Fruit fly (Drosophila melanogaster) whole organism: ENCODE results near the gene Mur18B.

ENCODE experiments used
- CG8478 ChIP-seq: fragments of >200 bp; optimal IDR thresholded peaks from 2 replicates; lab custom pipeline; 2018; ENCODE audit warnings: inconsistent platforms
- Dll ChIP-seq: fragments of >200 bp; optimal IDR thresholded peaks from 2 replicates; lab custom pipeline; 2017
- EcR ChIP-seq, 2 experiments: fragments of >200 bp; optimal IDR thresholded peaks; 2 replicates each; lab custom pipeline; 2017; ENCODE audit warnings: missing biosample characterization in 2 of 2, missing genetic modification characterization in 2 of 2, missing genetic modification reagents in 2 of 2
- pan ChIP-seq: fragments of >200 bp; optimal IDR thresholded peaks from 2 replicates; lab custom pipeline; 2017
- psq ChIP-seq: fragments of >200 bp; optimal IDR thresholded peaks from 2 replicates; lab custom pipeline; 2017
- usp ChIP-seq: fragments of >200 bp; optimal IDR thresholded peaks from 2 replicates; lab custom pipeline; 2017; ENCODE audit warnings: missing biosample characterization, missing genetic modification characterization, mixed read lengths

The Mur18B gene

DNA sequence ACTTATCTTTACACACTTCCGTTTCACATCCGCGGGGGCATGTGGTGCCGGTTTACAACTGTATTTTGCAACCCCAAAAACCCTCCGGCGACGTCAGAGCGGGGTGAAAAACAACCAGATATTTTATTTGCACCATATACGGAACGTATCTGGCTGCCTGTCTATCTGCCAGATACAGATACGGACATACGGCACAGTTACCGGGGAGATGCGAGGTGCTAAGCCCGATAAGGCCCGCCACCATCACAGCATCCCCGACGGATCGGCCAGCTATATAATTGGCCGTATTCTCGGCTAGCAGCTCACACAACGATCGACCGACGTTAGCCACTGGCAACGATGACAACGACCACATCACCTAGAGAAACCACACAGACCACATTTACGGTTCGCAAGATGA, at the start of gene Mur18B:
TSS of gene Mur18B (plus strand) at position 301 of the 400 bp plus-strand sequence.
- TF ChIP-seq CG8478 (lab: Kevin White, UChicago) (no peak), psq (lab: Kevin White, UChicago) (no peak)

DNA sequence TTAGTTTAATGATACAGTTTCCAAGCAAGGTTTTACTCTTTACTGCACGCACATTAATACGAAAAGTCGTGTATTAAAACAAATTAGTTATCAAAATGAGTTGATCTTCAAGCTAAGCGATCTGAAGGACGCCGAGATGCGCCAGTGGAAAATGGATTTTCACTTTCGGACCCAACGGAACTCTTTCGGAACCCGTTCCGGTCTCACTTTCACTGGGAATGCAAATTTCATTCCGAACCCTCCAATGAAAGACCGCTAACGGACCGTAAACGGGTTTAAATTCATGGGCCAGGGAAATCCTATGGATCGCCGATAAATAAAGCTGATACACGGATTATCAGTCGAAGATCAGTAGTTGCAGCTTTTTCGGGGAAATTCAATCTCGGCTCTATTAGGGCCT, 49.6 kb upstream of the Mur18B start:
- TF ChIP-seq usp (GFP tag; lab: Kevin White, UChicago), result no peak
- no peak for TF ChIP-seq pan (lab: Kevin White, UChicago)
- no peak for TF ChIP-seq Dll (lab: Kevin White, UChicago)
- no peak for TF ChIP-seq CG8478 (lab: Kevin White, UChicago)
- no peak for TF ChIP-seq psq (lab: Kevin White, UChicago)

DNA sequence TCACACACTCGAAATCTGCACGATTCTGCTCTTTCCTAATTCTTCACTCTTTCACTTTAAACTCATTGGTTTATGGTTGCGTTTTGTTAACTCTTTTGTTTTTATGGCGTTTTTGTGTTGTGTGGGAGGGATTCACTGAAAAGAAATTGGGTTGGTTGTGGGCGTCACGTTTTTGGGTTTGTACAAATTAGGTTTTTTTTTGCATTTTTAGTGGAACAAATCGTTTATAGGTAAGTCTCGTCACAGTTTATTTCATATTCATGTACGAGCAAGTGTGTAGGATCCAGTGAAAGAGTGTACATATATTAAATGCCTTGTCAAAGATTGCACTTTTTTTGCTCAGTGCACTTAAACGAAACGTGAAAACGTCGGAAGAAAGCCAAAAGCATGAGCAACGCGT, 48.3 kb upstream of the Mur18B start:
- TF ChIP-seq psq (lab: Kevin White, UChicago) (no peak), pan (lab: Kevin White, UChicago) (no peak), usp (GFP tag; lab: Kevin White, UChicago) (no peak), CG8478 (lab: Kevin White, UChicago) (no peak), Dll (lab: Kevin White, UChicago) (no peak), EcR (GFP tag; optimal IDR thresholded peaks at IDR 0.05; lab: Kevin White, UChicago) (no peak)

DNA sequence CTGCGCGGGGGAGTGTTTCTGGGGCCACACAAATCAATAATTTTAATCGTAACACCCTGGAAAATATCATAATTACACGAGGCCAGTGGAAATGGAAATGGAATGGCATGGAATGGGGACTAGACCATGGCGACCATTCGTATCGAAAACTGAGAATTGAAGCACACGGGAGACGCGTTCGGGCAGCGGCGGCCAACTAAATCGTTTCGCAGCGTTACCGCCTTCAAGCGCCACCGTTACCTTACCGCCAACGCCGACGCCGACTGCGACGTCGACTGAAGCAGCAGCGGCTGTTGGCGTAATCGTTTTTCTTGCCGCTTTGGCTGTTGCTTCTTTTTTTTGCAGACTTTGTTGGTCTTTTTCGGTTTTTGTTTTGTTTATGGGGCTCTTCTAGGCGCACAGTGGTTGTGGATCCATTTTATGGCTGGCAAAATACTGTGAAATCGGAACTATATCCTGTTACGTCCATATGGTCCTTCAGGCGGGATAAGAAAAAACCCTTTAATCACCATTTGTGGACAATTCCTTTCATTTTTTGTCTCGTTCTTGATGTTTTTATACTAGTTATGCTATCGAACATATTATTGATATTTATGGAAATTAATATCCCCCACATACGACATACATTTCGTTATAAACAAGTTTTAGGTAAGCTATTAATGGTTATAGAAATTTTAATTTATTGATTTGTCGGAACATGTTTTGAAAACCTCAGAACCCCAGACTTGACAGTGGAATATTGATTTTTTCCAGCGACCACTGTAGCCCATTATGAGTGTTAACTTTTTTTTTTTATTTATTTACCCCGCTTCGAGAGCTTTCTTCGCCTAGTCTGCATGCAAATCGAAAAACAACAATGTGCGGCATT, 47.7 kb upstream of the Mur18B start:
- TF ChIP-seq Dll (lab: Kevin White, UChicago), result no peak
- TF ChIP-seq EcR (GFP tag; optimal IDR thresholded peaks at IDR 0.05; lab: Kevin White, UChicago), result no peak
- TF ChIP-seq psq (lab: Kevin White, UChicago), result no peak
- no peak for TF ChIP-seq CG8478 (lab: Kevin White, UChicago)
- TF ChIP-seq pan (lab: Kevin White, UChicago), result no peak
- TF ChIP-seq usp (GFP tag; lab: Kevin White, UChicago), result no peak

DNA sequence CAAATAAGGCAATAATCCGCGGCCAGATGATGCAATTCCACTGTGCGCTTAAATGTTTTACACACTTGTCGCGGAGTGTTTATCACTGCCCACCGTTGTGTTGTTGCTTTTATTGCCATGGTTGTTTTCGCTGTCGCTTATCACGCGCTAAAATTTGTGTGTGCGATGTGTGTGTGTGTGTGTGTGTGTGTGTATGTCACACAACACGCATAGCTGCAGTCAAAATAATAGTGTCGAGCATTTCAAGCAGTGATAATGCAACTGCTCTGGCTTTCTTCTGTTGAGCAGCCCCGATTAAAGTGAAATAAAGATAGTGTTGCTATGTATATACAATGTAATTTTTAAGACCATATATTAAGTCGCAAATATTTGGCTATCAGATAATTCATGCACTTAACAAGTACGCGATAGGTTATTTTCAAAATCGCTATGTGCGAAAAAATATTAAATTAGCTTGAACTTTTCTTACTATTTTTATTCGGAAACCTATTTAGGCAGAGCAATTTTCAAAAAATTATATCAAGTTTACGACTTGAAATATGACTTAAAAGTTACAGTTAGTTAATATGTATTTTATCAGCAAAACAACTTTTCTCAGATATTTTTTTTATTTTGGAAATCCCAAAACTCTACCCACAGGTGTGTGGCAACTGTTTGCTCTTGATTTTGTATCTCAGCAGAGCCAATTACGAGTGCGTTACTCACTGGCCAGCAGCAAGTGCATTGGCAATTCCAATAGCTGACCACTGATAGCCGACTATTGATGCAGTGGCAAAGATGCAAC, 46.7 kb upstream of the Mur18B start:
- TF ChIP-seq EcR (GFP tag; optimal IDR thresholded peaks at IDR 0.05; lab: Kevin White, UChicago) (no peak), psq (lab: Kevin White, UChicago) (no peak), pan (lab: Kevin White, UChicago) (no peak), CG8478 (lab: Kevin White, UChicago) (no peak), Dll (lab: Kevin White, UChicago) (no peak), usp (GFP tag; lab: Kevin White, UChicago) (no peak)

DNA sequence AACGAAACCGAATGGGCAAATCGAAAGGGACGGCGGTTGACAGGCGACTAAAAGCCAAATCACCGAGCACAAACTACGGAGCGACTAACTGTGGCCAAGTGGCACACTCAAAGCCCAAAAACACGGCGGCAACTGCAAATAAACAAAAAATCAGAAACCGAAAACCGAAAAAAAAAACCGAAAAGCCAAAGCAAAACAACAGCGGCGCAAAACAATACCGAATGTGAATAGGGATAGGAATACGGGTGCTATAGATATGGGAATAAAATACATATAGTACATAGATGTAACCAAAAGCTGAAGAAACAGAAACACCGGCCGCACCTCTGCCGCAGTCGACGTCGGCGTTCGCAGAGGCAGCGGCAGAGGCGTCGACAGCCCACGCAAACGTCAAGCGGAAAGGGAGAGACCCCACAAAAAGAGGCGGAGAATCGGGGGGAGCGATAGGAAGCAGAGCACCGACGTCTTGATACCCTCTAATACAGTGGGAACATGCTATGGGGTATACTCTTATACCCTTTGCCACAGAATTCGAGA, 46.0 kb upstream of the Mur18B start, which contains the start of gene RhoGAP18B:
TSS of gene RhoGAP18B (minus strand) at position 51 of the 537 bp plus-strand sequence.
- no peak for TF ChIP-seq pan (lab: Kevin White, UChicago)
- no peak for TF ChIP-seq usp (GFP tag; lab: Kevin White, UChicago)
- TF ChIP-seq Dll (lab: Kevin White, UChicago), result no peak
- TF ChIP-seq psq (lab: Kevin White, UChicago), result no peak
- no peak for TF ChIP-seq CG8478 (lab: Kevin White, UChicago)
- TF ChIP-seq EcR (GFP tag; optimal IDR thresholded peaks at IDR 0.05; lab: Kevin White, UChicago), result no peak

DNA sequence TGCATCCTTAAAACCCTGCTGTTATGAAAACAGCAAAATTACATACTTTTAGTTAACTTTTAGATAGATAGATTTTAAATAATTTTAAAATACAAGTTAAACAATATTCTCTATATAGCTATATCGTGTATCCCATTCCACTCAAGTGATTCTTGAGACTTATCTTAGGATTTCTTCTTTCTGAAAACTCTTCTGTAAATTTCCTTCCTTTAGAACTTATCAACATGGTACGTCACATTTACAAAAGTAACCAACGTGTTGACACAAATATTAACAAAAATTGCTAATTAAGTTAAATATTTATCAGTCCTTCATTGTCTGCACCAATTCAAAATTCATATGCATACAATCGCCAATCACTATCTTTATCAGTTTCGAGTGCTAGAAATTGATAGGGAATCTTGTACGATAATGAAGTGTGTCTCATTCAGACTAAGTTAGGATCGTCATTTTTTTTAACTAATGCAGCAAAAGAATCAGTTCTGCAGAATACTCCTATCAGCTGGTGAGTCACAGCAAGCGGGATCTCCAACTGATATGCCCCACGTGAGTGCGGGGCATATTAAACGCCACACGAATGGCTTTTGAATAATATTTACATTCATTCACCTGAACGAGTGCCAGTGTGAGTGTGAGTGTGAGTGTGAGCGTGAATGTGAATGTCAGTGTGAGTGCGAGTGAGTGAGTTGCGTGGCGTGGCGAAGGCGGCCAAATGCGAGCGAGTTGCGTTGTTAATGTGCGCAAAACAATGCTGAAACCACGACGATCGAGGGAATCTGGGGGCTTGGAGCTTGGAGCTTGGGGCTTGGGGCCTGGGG, 45.3 kb upstream of the Mur18B start:
- TF ChIP-seq EcR (GFP tag; optimal IDR thresholded peaks at IDR 0.05; lab: Kevin White, UChicago) (no peak), pan (lab: Kevin White, UChicago) (peak; percentile 84)

DNA sequence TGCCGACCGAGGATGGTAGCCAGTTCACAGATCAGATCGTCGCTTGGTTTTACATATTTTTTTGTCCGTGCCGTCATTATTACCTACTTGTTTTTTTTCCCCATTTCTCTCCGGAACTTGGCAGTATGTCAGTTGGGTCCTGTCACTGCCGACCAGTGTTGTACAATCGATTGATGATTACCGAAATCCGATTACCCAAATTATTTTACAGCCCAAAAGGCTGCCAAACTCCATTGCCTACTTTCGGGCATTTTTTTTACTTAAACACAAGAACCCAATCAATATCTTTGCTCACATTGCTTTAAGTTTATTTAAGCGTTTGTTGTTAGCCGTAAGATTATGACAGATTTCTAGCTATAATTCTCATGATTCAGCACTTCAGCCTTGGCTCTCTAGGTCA, 42.3 kb upstream of the Mur18B start, which contains the start of gene Inx5:
TSS of gene Inx5 (minus strand) at position 93 of the 400 bp plus-strand sequence.
- TF ChIP-seq CG8478 (lab: Kevin White, UChicago), result no peak
- no peak for TF ChIP-seq pan (lab: Kevin White, UChicago)
- no peak for TF ChIP-seq usp (GFP tag; lab: Kevin White, UChicago)
- no peak for TF ChIP-seq Dll (lab: Kevin White, UChicago)
- TF ChIP-seq psq (lab: Kevin White, UChicago), result no peak
- no peak for TF ChIP-seq EcR (GFP tag; optimal IDR thresholded peaks at IDR 0.05; lab: Kevin White, UChicago)

DNA sequence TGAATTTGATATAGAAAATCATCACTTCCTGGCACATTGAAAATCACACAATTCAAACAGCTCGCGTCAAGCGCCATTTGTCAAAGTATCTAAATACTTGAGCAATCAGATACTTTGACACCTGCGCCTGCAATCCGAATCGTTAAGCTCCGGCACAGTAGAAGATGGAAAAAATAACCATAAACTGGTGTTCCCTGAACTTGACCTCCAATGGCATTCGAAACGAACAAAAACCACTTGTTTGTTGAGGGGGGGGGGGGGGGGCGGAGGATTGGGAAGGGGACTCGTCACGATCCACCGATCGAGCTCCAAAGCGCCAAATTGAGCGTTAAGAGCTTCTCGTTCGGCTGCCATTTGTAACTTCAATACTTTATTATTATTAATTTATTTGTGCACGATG, 41.1 kb upstream of the Mur18B start:
- TF ChIP-seq Dll (lab: Kevin White, UChicago) (no peak), usp (GFP tag; lab: Kevin White, UChicago) (no peak), CG8478 (lab: Kevin White, UChicago) (no peak), pan (lab: Kevin White, UChicago) (no peak), psq (lab: Kevin White, UChicago) (no peak), EcR (GFP tag; optimal IDR thresholded peaks at IDR 0.05; lab: Kevin White, UChicago) (no peak)

DNA sequence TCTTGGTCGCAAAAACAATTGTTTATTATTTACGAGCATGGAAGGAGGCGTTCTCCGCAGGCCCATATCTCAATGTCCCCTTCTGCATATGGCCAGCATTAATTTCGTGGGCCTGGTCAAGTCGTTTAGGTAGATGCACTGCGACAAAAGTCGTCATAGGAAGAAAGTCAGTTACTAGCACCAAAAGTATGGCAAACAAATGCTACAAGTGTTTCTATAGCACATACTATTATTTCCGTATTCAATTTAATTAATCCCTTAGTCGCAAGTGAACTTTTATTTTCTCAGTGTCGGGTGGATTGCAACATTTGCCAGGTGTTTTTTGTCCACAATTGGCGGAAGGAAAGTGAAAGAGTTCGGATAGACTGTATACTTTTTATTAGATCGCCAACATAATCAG, 40.1 kb upstream of the Mur18B start:
- TF ChIP-seq EcR (GFP tag; optimal IDR thresholded peaks at IDR 0.05; lab: Kevin White, UChicago), result no peak
- no peak for TF ChIP-seq CG8478 (lab: Kevin White, UChicago)
